Fruit fly (Drosophila melanogaster) Kc167 (cell line): Measurements from ENCODE around the gene RpL7-like.

Experiments used
- Sin3A ChIP-seq: fragments of >200 bp; optimal IDR thresholded peaks from 2 replicates; lab custom pipeline; 2018; ENCODE audit warnings: missing external identifiers
- ttk ChIP-seq: sonication (Bioruptor generic); optimal IDR thresholded peaks from 2 replicates; lab custom pipeline; 2017; ENCODE audit warnings: missing external identifiers

dm6 chr2L:12040510-12040909 is 15.6 kb upstream of the RpL7-like start, which contains the start of gene CG6766:
- TF ChIP-seq ttk (lab: Kevin White, UChicago) (no peak), Sin3A (no peak)
